Worm (Caenorhabditis elegans) whole organism, L4/young adult: ENCODE measurements around the gene his-1.

Source experiments
- W03F9.2 ChIP-seq: fragments of 150-350 bp; optimal IDR thresholded peaks from 2 replicates; lab custom pipeline; 2014; ENCODE audit warnings: missing biosample characterization, missing genetic modification characterization
- dao-5 ChIP-seq: sonication (generic microtip); optimal IDR thresholded peaks from 2 replicates; lab custom pipeline; 2016; ENCODE audit warnings: missing genotype, missing genetic modification characterization, moderate library complexity, missing compliant biosample characterization
- him-1 ChIP-seq: sonication (generic microtip); optimal IDR thresholded peaks from 2 replicates; lab custom pipeline; 2016; ENCODE audit warnings: missing genotype, missing genetic modification reagents, missing genetic modification characterization, missing compliant biosample characterization

his-1 gene

ce11 chrV:16047508-16047907 lies 5.2 kb downstream of the his-1 start, which contains the start of gene str-198:
Gene str-198 (plus strand): TSS chrV:16047808.
- TF ChIP-seq dao-5 (tag; lab: Kevin White, UChicago), result no peak

- TF ChIP-seq W03F9.2 (tag; lab: Kevin White, UChicago) (no peak), him-1 (no peak), dao-5 (tag; lab: Kevin White, UChicago) (no peak)
Observed at ce11 chrV:16049177-16049576, 6.9 kb downstream of the his-1 start, which contains the start of gene best-12. Gene best-12 (plus strand): TSS chrV:16049477.

ce11 chrV:16053373-16053772 lies 11.1 kb downstream of the his-1 start, which contains the start of gene F14H3.3:
Gene F14H3.3 (minus strand): TSS chrV:16053473.
- TF ChIP-seq W03F9.2 (tag; lab: Kevin White, UChicago), result no peak
- no peak for TF ChIP-seq dao-5 (tag; lab: Kevin White, UChicago)
- TF ChIP-seq him-1, result no peak

ce11 chrV:16055031-16055430 lies 12.7 kb downstream of the his-1 start, which contains the start of gene F14H3.4:
Gene F14H3.4 (minus strand): TSS chrV:16055072.
- TF ChIP-seq dao-5 (tag; lab: Kevin White, UChicago) (no peak), W03F9.2 (tag; lab: Kevin White, UChicago) (no peak), him-1 (no peak)

- TF ChIP-seq him-1 (no peak), W03F9.2 (tag; lab: Kevin White, UChicago) (no peak), dao-5 (tag; lab: Kevin White, UChicago) (no peak)
Observed at ce11 chrV:16057010-16057463, 14.7 kb downstream of the his-1 start, which contains the start of gene F14H3.5. Gene F14H3.5 (minus strand): TSS chrV:16057060.

- TF ChIP-seq him-1 (no peak), W03F9.2 (tag; lab: Kevin White, UChicago) (no peak), dao-5 (tag; lab: Kevin White, UChicago) (no peak)
Observed at ce11 chrV:16058872-16059271, 16.6 kb downstream of the his-1 start, which contains the start of gene F14H3.6. Gene F14H3.6 (minus strand): TSS chrV:16058893.

ce11 chrV:16060135-16060534 lies 17.8 kb downstream of the his-1 start, which contains the start of gene F14H3.15:
Gene F14H3.15 (minus strand): TSS chrV:16060235.
- TF ChIP-seq him-1, result no peak
- TF ChIP-seq dao-5 (tag; lab: Kevin White, UChicago), result no peak
- TF ChIP-seq W03F9.2 (tag; lab: Kevin White, UChicago), result no peak

ce11 chrV:16061993-16062392 lies 19.7 kb downstream of the his-1 start, which contains the start of gene fbxa-100:
Gene fbxa-100 (minus strand): TSS chrV:16062093.
- TF ChIP-seq dao-5 (tag; lab: Kevin White, UChicago) (no peak), W03F9.2 (tag; lab: Kevin White, UChicago) (no peak), him-1 (no peak)

- no peak for TF ChIP-seq dao-5 (tag; lab: Kevin White, UChicago)
- TF ChIP-seq him-1, result no peak
- TF ChIP-seq W03F9.2 (tag; lab: Kevin White, UChicago), result no peak
Observed at ce11 chrV:16062788-16063187, 20.5 kb downstream of the his-1 start, which contains the start of gene F14H3.14. Gene F14H3.14 (minus strand): TSS chrV:16062888.

- TF ChIP-seq dao-5 (tag; lab: Kevin White, UChicago), result no peak
- TF ChIP-seq him-1, result no peak
- no peak for TF ChIP-seq W03F9.2 (tag; lab: Kevin White, UChicago)
Observed at ce11 chrV:16068938-16069337, 26.6 kb downstream of the his-1 start, which contains the start of gene cyp-35D1. Gene cyp-35D1 (plus strand): TSS chrV:16069238.

- TF ChIP-seq W03F9.2 (tag; lab: Kevin White, UChicago) (no peak), dao-5 (tag; lab: Kevin White, UChicago) (no peak), him-1 (no peak)
Observed at ce11 chrV:16071167-16071566, 28.8 kb downstream of the his-1 start, which contains the start of gene nhr-176. Gene nhr-176 (plus strand): TSS chrV:16071325.

- TF ChIP-seq dao-5 (tag; lab: Kevin White, UChicago) (no peak), him-1 (no peak), W03F9.2 (tag; lab: Kevin White, UChicago) (no peak)
Observed at ce11 chrV:16073856-16074255, 31.5 kb downstream of the his-1 start, which contains the start of gene srj-10. Gene srj-10 (minus strand): TSS chrV:16073956.

- TF ChIP-seq him-1 (no peak), W03F9.2 (tag; lab: Kevin White, UChicago) (no peak), dao-5 (tag; lab: Kevin White, UChicago) (no peak)
Observed at ce11 chrV:16075250-16075709, 33.0 kb downstream of the his-1 start, which contains the start of the genes F14H3.12 and srj-29. Gene F14H3.12 (minus strand): TSS chrV:16075323. Gene srj-29 (plus strand): TSS chrV:16075659.

- TF ChIP-seq him-1 (no peak), dao-5 (tag; lab: Kevin White, UChicago) (no peak), W03F9.2 (tag; lab: Kevin White, UChicago) (no peak)
Observed at ce11 chrV:16080039-16080438, 37.7 kb downstream of the his-1 start.
